Fruit fly (Drosophila melanogaster): ENCODE measurements around the gene RpL7-like.

Gene RpL7-like

dm6 chr2L:12007331-12007791, 48.8 kb upstream of the RpL7-like start (continued):
- TF ChIP-seq CG5180 (GFP tag; optimal IDR thresholded peaks at IDR 0.05) (peak; percentile 94), salm (tag; optimal IDR thresholded peaks at IDR 0.05) (peak; percentile 43), trh (GFP tag; optimal IDR thresholded peaks at IDR 0.05) (no peak), nerfin-1 (tag; optimal IDR thresholded peaks at IDR 0.05) (peak; percentile 88), Taf1 (GFP tag; IDR thresholded peaks at IDR 0.05) (no peak), Mrtf (GFP tag; IDR thresholded peaks at IDR 0.05) (no peak), inv (GFP tag; IDR thresholded peaks at IDR 0.05; ENCODE audit: partially characterized antibody) (no peak), grau (tag; optimal IDR thresholded peaks at IDR 0.05) (peak; percentile 55), CG16779 (GFP tag; IDR thresholded peaks at IDR 0.05) (no peak), CG8478 (optimal IDR thresholded peaks at IDR 0.05) (peak; percentile 94), CG18764 (GFP tag; optimal IDR thresholded peaks at IDR 0.05) (peak; percentile 56), otp (GFP tag; IDR thresholded peaks at IDR 0.05) (no peak), Nf-YC (tag; optimal IDR thresholded peaks at IDR 0.05) (peak; percentile 98), tll (GFP tag; optimal IDR thresholded peaks at IDR 0.05) (peak in 1 of 2 experiments; percentile 92), toy (GFP tag; IDR thresholded peaks at IDR 0.05) (no peak), ssp (GFP tag; IDR thresholded peaks at IDR 0.05) (no peak), unpg (GFP tag; optimal IDR thresholded peaks at IDR 0.05) (peak; percentile 24), tin (GFP tag; optimal IDR thresholded peaks at IDR 0.05) (peak; percentile 2), pzg (GFP tag; optimal IDR thresholded peaks at IDR 0.05) (peak; percentile 37), nerfin-2 (GFP tag; IDR thresholded peaks at IDR 0.05; ENCODE audit: partially characterized antibody) (no peak), ems (GFP tag; optimal IDR thresholded peaks at IDR 0.05) (peak; percentile 12), CG12769 (tag; optimal IDR thresholded peaks at IDR 0.05) (peak; percentile 99), sug (tag; optimal IDR thresholded peaks at IDR 0.05) (peak; percentile 93), tap (tag; optimal IDR thresholded peaks at IDR 0.05) (peak; percentile 57), zf30C (GFP tag; optimal IDR thresholded peaks at IDR 0.05) (peak; percentile 14), CG2875 (GFP tag; optimal IDR thresholded peaks at IDR 0.05) (peak; percentile 61), CG31365 (tag; optimal IDR thresholded peaks at IDR 0.05) (peak; percentile 67), Sry-β (GFP tag; optimal IDR thresholded peaks at IDR 0.05) (peak; percentile 46), bcd (GFP tag; optimal IDR thresholded peaks at IDR 0.05) (peak; percentile 32), CG18599 (GFP tag; optimal IDR thresholded peaks at IDR 0.05) (peak; percentile 58), Hsf (GFP tag; optimal IDR thresholded peaks at IDR 0.05) (no peak), ac (GFP tag; optimal IDR thresholded peaks at IDR 0.05) (peak; percentile 81), CG5953 (GFP tag; IDR thresholded peaks at IDR 0.05) (no peak), sens (GFP tag) (peak; percentile 93), br (optimal IDR thresholded peaks at IDR 0.05) (no peak), Tbp (GFP tag; optimal IDR thresholded peaks at IDR 0.05) (no peak), CG2712 (tag; optimal IDR thresholded peaks at IDR 0.05) (peak; percentile 66), Mad (GFP tag; optimal IDR thresholded peaks at IDR 0.05) (peak; percentile 65), lab (GFP tag; optimal IDR thresholded peaks at IDR 0.05) (peak; percentile 83), Dp (GFP tag; optimal IDR thresholded peaks at IDR 0.05) (peak; percentile 76), NC2α (GFP tag; optimal IDR thresholded peaks at IDR 0.05) (peak; percentile 33), h (optimal IDR thresholded peaks at IDR 0.05) (peak; percentile 25), twi (tag; optimal IDR thresholded peaks at IDR 0.05) (peak; percentile 60), cwo (GFP tag; optimal IDR thresholded peaks at IDR 0.05) (peak; percentile 94), dm (GFP tag; optimal IDR thresholded peaks at IDR 0.05) (peak; percentile 46), dati (GFP tag; IDR thresholded peaks at IDR 0.05) (no peak), Elba2 (GFP tag; optimal IDR thresholded peaks at IDR 0.05) (no peak), CG17829 (tag; optimal IDR thresholded peaks at IDR 0.05) (peak; percentile 85), dmrt11E (tag; optimal IDR thresholded peaks at IDR 0.05) (peak; percentile 21), hkb (optimal IDR thresholded peaks at IDR 0.05) (peak; percentile 57), hkb (GFP tag; IDR thresholded peaks at IDR 0.05) (no peak), ara (GFP tag; IDR thresholded peaks at IDR 0.05) (no peak)

Data from whole organism, embryonic.